Fruit fly (Drosophila melanogaster) whole organism, embryonic: ENCODE data around the gene pcm.

Experiments used
- Atf-2 ChIP-seq: fragments of 200-800 bp; sonication (Bioruptor generic); optimal IDR thresholded peaks from 2 replicates; lab custom pipeline; 2016; ENCODE audit warnings: missing biosample characterization, missing genetic modification characterization
- B-H2 ChIP-seq: fragments of 200-800 bp; sonication (Bioruptor generic); optimal IDR thresholded peaks from 2 replicates; lab custom pipeline; 2018; ENCODE audit warnings: missing biosample characterization, mild to moderate bottlenecking, missing genetic modification characterization
- BEAF-32 ChIP-seq: fragments of 200-800 bp; sonication (Bioruptor generic); optimal IDR thresholded peaks from 3 replicates; lab custom pipeline; 2017; ENCODE audit warnings: missing biosample characterization, missing genetic modification characterization, mild to moderate bottlenecking, moderate library complexity, missing genetic modification reagents
- CG10147 ChIP-seq: fragments of 200-800 bp; sonication (Bioruptor generic); optimal IDR thresholded peaks from 2 replicates; lab custom pipeline; 2019; ENCODE audit warnings: missing biosample characterization, mild to moderate bottlenecking, missing genetic modification characterization, moderate library complexity
- CG10462 ChIP-seq: fragments of 200-800 bp; sonication (Bioruptor generic); optimal IDR thresholded peaks from 2 replicates; lab custom pipeline; 2016; ENCODE audit warnings: missing biosample characterization, missing genetic modification characterization
- CG10979 ChIP-seq: fragments of 200-800 bp; sonication (Bioruptor generic); optimal IDR thresholded peaks from 2 replicates; lab custom pipeline; 2018; ENCODE audit warnings: missing biosample characterization, mild to moderate bottlenecking, missing genetic modification characterization, moderate library complexity
- CG11723 ChIP-seq: fragments of 200-800 bp; sonication (Bioruptor generic); optimal IDR thresholded peaks from 2 replicates; lab custom pipeline; 2017; ENCODE audit warnings: missing biosample characterization, mild to moderate bottlenecking, missing genetic modification characterization
- CG12155 ChIP-seq: fragments of 200-800 bp; sonication (Bioruptor generic); optimal IDR thresholded peaks from 3 replicates; lab custom pipeline; 2016; ENCODE audit warnings: missing biosample characterization, missing genetic modification characterization
- CG12659 ChIP-seq: fragments of 200-800 bp; sonication (Bioruptor generic); optimal IDR thresholded peaks from 3 replicates; lab custom pipeline; 2017; ENCODE audit warnings: mild to moderate bottlenecking, missing biosample characterization, missing genetic modification reagents, missing genetic modification characterization
- CG13287 ChIP-seq: fragments of 200-800 bp; sonication (Bioruptor generic); IDR thresholded peaks from 2 replicates; pipeline ENCODE4 v1.3.6; 2022; ENCODE audit warnings: missing biosample characterization, missing genetic modification characterization; ENCODE audit not compliant: partially characterized antibody
- CG14667 ChIP-seq: fragments of 200-800 bp; sonication (Bioruptor generic); IDR thresholded peaks from 2 replicates; pipeline ENCODE4 v1.3.6; 2022; ENCODE audit warnings: missing biosample characterization, missing genetic modification characterization
- CG1529 ChIP-seq: fragments of 200-800 bp; sonication (Bioruptor generic); optimal IDR thresholded peaks from 3 replicates; lab custom pipeline; 2018; ENCODE audit warnings: missing biosample characterization, missing genetic modification characterization
- CG15514 ChIP-seq: fragments of 200-800 bp; sonication (Bioruptor generic); optimal IDR thresholded peaks from 3 replicates; lab custom pipeline; 2017; ENCODE audit warnings: missing biosample characterization, missing genetic modification characterization, mild to moderate bottlenecking, moderate library complexity, missing genetic modification reagents
- CG1647 ChIP-seq: fragments of 200-800 bp; sonication (Bioruptor generic); optimal IDR thresholded peaks from 3 replicates; lab custom pipeline; 2016; ENCODE audit warnings: missing biosample characterization, missing genetic modification characterization
- CG17328 ChIP-seq: fragments of 200-800 bp; sonication (Bioruptor generic); IDR thresholded peaks from 2 replicates; pipeline ENCODE4 v1.3.6; 2022; ENCODE audit warnings: missing biosample characterization, missing genetic modification characterization
- CG17568 ChIP-seq: fragments of 200-800 bp; sonication (Bioruptor generic); optimal IDR thresholded peaks from 2 replicates; lab custom pipeline; 2018; ENCODE audit warnings: missing biosample characterization, mild to moderate bottlenecking, missing genetic modification characterization, moderate library complexity
- CG17802 ChIP-seq: fragments of 200-800 bp; sonication (Bioruptor generic); optimal IDR thresholded peaks from 2 replicates; lab custom pipeline; 2018; ENCODE audit warnings: missing biosample characterization, mild to moderate bottlenecking, missing genetic modification characterization, moderate library complexity
- CG2116 ChIP-seq: fragments of 200-800 bp; sonication (Bioruptor generic); optimal IDR thresholded peaks from 3 replicates; lab custom pipeline; 2018; ENCODE audit warnings: missing biosample characterization, mild to moderate bottlenecking, missing genetic modification characterization
- CG31441 ChIP-seq: fragments of 200-800 bp; sonication (Bioruptor generic); IDR thresholded peaks from 2 replicates; pipeline ENCODE4 v1.3.6; 2022; ENCODE audit warnings: missing biosample characterization, missing genetic modification characterization
- CG32772 ChIP-seq: fragments of 200-800 bp; sonication (Bioruptor generic); IDR thresholded peaks from 2 replicates; pipeline ENCODE4 v1.3.6; 2022; ENCODE audit warnings: missing biosample characterization, missing genetic modification characterization
- CG4617 ChIP-seq: fragments of 200-800 bp; sonication (Bioruptor generic); optimal IDR thresholded peaks from 3 replicates; lab custom pipeline; 2016; ENCODE audit warnings: missing biosample characterization, missing genetic modification characterization, borderline replicate concordance
- CG5953 ChIP-seq: fragments of 200-800 bp; sonication (Bioruptor generic); IDR thresholded peaks from 2 replicates; pipeline ENCODE4 v1.3.6; 2022; ENCODE audit warnings: missing biosample characterization, missing genetic modification characterization
- CG7987 ChIP-seq: fragments of 200-800 bp; sonication (Bioruptor generic); optimal IDR thresholded peaks from 2 replicates; lab custom pipeline; 2018; ENCODE audit warnings: missing biosample characterization, mild to moderate bottlenecking, missing genetic modification characterization, moderate library complexity
- CG8359 ChIP-seq: fragments of 200-800 bp; sonication (Bioruptor generic); optimal IDR thresholded peaks from 2 replicates; lab custom pipeline; 2017; ENCODE audit warnings: missing biosample characterization, mild to moderate bottlenecking, missing genetic modification characterization, borderline replicate concordance
- Dfd ChIP-seq, 2 experiments: fragments of >200 bp; optimal IDR thresholded peaks; 2 replicates each; lab custom pipeline; 2017; ENCODE audit warnings: missing biosample characterization in 2 of 2, missing genetic modification characterization in 2 of 2
- Elba2 ChIP-seq: fragments of 200-800 bp; sonication (Bioruptor generic); optimal IDR thresholded peaks from 3 replicates; lab custom pipeline; 2016; ENCODE audit warnings: missing biosample characterization, missing genetic modification characterization
- Ets97D ChIP-seq: fragments of 200-800 bp; sonication (Bioruptor generic); optimal IDR thresholded peaks from 3 replicates; lab custom pipeline; 2016; ENCODE audit warnings: missing biosample characterization, missing genetic modification characterization
- HLH54F ChIP-seq: fragments of 200-800 bp; sonication (Bioruptor generic); optimal IDR thresholded peaks from 3 replicates; lab custom pipeline; 2016; ENCODE audit warnings: missing biosample characterization, missing genetic modification characterization
- Hand ChIP-seq: fragments of 200-800 bp; sonication (Bioruptor generic); optimal IDR thresholded peaks from 2 replicates; lab custom pipeline; 2017; ENCODE audit warnings: mild to moderate bottlenecking, missing biosample characterization, missing genetic modification reagents, missing genetic modification characterization
- Opbp ChIP-seq: fragments of 200-800 bp; sonication (Bioruptor generic); IDR thresholded peaks from 3 replicates; pipeline ENCODE4 v1.3.6; 2022; ENCODE audit warnings: missing biosample characterization, missing genetic modification characterization; ENCODE audit not compliant: partially characterized antibody
- Ravus ChIP-seq: fragments of 200-800 bp; sonication (Bioruptor generic); IDR thresholded peaks from 2 replicates; pipeline ENCODE4 v1.3.6; 2022; ENCODE audit warnings: missing biosample characterization, missing genetic modification characterization
- Sin3A ChIP-seq: fragments of >200 bp; optimal IDR thresholded peaks from 2 replicates; lab custom pipeline; 2018
- Sox100B ChIP-seq: fragments of 200-800 bp; sonication (Bioruptor generic); optimal IDR thresholded peaks from 3 replicates; lab custom pipeline; 2018; ENCODE audit warnings: missing biosample characterization, mild to moderate bottlenecking, missing genetic modification characterization
- Sry-δ ChIP-seq: fragments of 200-800 bp; sonication (Bioruptor generic); optimal IDR thresholded peaks from 2 replicates; lab custom pipeline; 2016; ENCODE audit warnings: missing biosample characterization, missing genetic modification characterization
- Stat92E ChIP-seq, 3 experiments: fragments of >200 bp in 2 of 3; fragments of 200-800 bp in 1 of 3; sonication (Bioruptor generic) in 1 of 3; optimal IDR thresholded peaks; 2 replicates each; lab custom pipeline; 2017 to 2019; ENCODE audit warnings: missing biosample characterization in 3 of 3, missing genetic modification characterization in 3 of 3, mild to moderate bottlenecking in 1 of 3, moderate library complexity in 1 of 3
- aop ChIP-seq: fragments of 200-800 bp; sonication (Bioruptor generic); IDR thresholded peaks from 2 replicates; pipeline ENCODE4 v1.3.6; 2022; ENCODE audit warnings: missing biosample characterization, missing genetic modification characterization
- br ChIP-seq: fragments of >200 bp; optimal IDR thresholded peaks from 2 replicates; lab custom pipeline; 2017
- cg ChIP-seq: fragments of 200-800 bp; sonication (Bioruptor generic); optimal IDR thresholded peaks from 3 replicates; lab custom pipeline; 2019; ENCODE audit warnings: missing biosample characterization, mild to moderate bottlenecking, missing genetic modification characterization, moderate library complexity
- crc ChIP-seq: fragments of 200-800 bp; sonication (Bioruptor generic); optimal IDR thresholded peaks from 2 replicates; lab custom pipeline; 2016; ENCODE audit warnings: missing biosample characterization, missing genetic modification characterization
- cwo ChIP-seq: fragments of 200-800 bp; sonication (Bioruptor generic); optimal IDR thresholded peaks from 3 replicates; lab custom pipeline; 2017; ENCODE audit warnings: missing biosample characterization, missing genetic modification characterization, mild to moderate bottlenecking, moderate library complexity, missing genetic modification reagents
- dmrt11E ChIP-seq: fragments of 200-800 bp; sonication (Bioruptor generic); optimal IDR thresholded peaks from 3 replicates; lab custom pipeline; 2018; ENCODE audit warnings: missing biosample characterization, mild to moderate bottlenecking, missing genetic modification characterization, moderate library complexity
- dmrt99B ChIP-seq: fragments of 200-800 bp; sonication (Bioruptor generic); optimal IDR thresholded peaks from 2 replicates; lab custom pipeline; 2018; ENCODE audit warnings: missing biosample characterization, mild to moderate bottlenecking, missing genetic modification characterization, moderate library complexity
- fd102C ChIP-seq: fragments of 200-800 bp; sonication (Bioruptor generic); optimal IDR thresholded peaks from 2 replicates; lab custom pipeline; 2018; ENCODE audit warnings: missing biosample characterization, mild to moderate bottlenecking, missing genetic modification characterization, moderate library complexity
- h ChIP-seq: fragments of >200 bp; optimal IDR thresholded peaks from 2 replicates; lab custom pipeline; 2017
- lilli ChIP-seq: fragments of 200-800 bp; sonication (Bioruptor generic); optimal IDR thresholded peaks from 3 replicates; lab custom pipeline; 2016; ENCODE audit warnings: missing biosample characterization, missing genetic modification characterization
- nmo ChIP-seq: fragments of 200-800 bp; sonication (Bioruptor generic); optimal IDR thresholded peaks from 2 replicates; lab custom pipeline; 2018; ENCODE audit warnings: missing biosample characterization, mild to moderate bottlenecking, missing genetic modification characterization, moderate library complexity
- pfk ChIP-seq: fragments of 200-800 bp; sonication (Bioruptor generic); optimal IDR thresholded peaks from 2 replicates; lab custom pipeline; 2018; ENCODE audit warnings: missing biosample characterization, mild to moderate bottlenecking, missing genetic modification characterization, moderate library complexity
- sc ChIP-seq, 3 experiments: fragments of >200 bp in 2 of 3; fragments of 200-800 bp in 1 of 3; sonication (Bioruptor generic) in 1 of 3; optimal IDR thresholded peaks; 2 replicates in 2 of 3; 3 replicates in 1 of 3; lab custom pipeline; 2017; ENCODE audit warnings: mild to moderate bottlenecking in 1 of 3, missing biosample characterization in 1 of 3, missing genetic modification characterization in 1 of 3, missing genetic modification reagents in 1 of 3
- z ChIP-seq: fragments of 200-800 bp; sonication (Bioruptor generic); IDR thresholded peaks from 3 replicates; pipeline ENCODE4 v1.3.6; 2022; ENCODE audit warnings: missing biosample characterization, missing genetic modification characterization
- zen ChIP-seq: fragments of 200-800 bp; sonication (Bioruptor generic); optimal IDR thresholded peaks from 3 replicates; lab custom pipeline; 2018; ENCODE audit warnings: missing biosample characterization, mild to moderate bottlenecking, missing genetic modification characterization, moderate library complexity

Gene pcm

dm6 chrX:19491984-19492584 is at the start of gene pcm, which contains the start of gene ND-18 (continued):
- TF ChIP-seq Hand (GFP tag; lab: Kevin White, UChicago) (no peak), HLH54F (GFP tag; lab: Kevin White, UChicago) (peak; percentile 5), Dfd (GFP tag; optimal IDR thresholded peaks at IDR 0.05; lab: Kevin White, UChicago) (no peak), CG1529 (GFP tag; lab: Kevin White, UChicago) (no peak), Stat92E (GFP tag; optimal IDR thresholded peaks at IDR 0.05; lab: Kevin White, UChicago) (no peak), Opbp (no peak), CG12659 (GFP tag; lab: Kevin White, UChicago) (peak; percentile 39), zen (peak; percentile 2), Ravus (GFP tag; lab: Robert Waterston, UW) (no peak), CG10462 (GFP tag; lab: Kevin White, UChicago) (no peak), CG5953 (no peak), Sox100B (GFP tag; lab: Kevin White, UChicago) (no peak), dmrt11E (tag; lab: Kevin White, UChicago) (no peak), CG7987 (GFP tag; lab: Kevin White, UChicago) (no peak), CG2116 (peak; percentile 66), CG8359 (GFP tag; lab: Kevin White, UChicago) (no peak), sc (optimal IDR thresholded peaks at IDR 0.05; lab: Kevin White, UChicago) (no peak), sc (GFP tag; optimal IDR thresholded peaks at IDR 0.05; lab: Kevin White, UChicago) (no peak), cwo (no peak), CG15514 (GFP tag; lab: Kevin White, UChicago) (peak; percentile 85), br (no peak), CG10979 (tag; lab: Kevin White, UChicago) (no peak), lilli (GFP tag; lab: Kevin White, UChicago) (peak; percentile 31), pfk (GFP tag; lab: Kevin White, UChicago) (no peak), Sry-δ (GFP tag; lab: Kevin White, UChicago) (peak; percentile 64), B-H2 (GFP tag; lab: Kevin White, UChicago) (no peak), CG4617 (GFP tag; lab: Kevin White, UChicago) (peak; percentile 32), h (no peak), dmrt99B (tag; lab: Kevin White, UChicago) (no peak), CG1647 (GFP tag; lab: Kevin White, UChicago) (no peak), crc (GFP tag; lab: Kevin White, UChicago) (no peak), CG17328 (GFP tag; lab: Robert Waterston, UW) (no peak), fd102C (GFP tag; lab: Kevin White, UChicago) (no peak), BEAF-32 (GFP tag; lab: Kevin White, UChicago) (peak; percentile 65), CG14667 (no peak), Sin3A (peak; percentile 90), CG17802 (tag; lab: Kevin White, UChicago) (no peak), CG13287 (GFP tag; lab: Robert Waterston, UW) (peak; percentile 18; the same call in 1 of the 2 replicates), Ets97D (peak; percentile 38), CG17568 (no peak), CG32772 (GFP tag; lab: Robert Waterston, UW) (no peak), Elba2 (GFP tag; lab: Kevin White, UChicago) (peak; percentile 60), CG31441 (GFP tag; lab: Robert Waterston, UW) (no peak), z (GFP tag; lab: Robert Waterston, UW) (no peak), Atf-2 (GFP tag; lab: Kevin White, UChicago) (no peak), CG10147 (no peak), cg (GFP tag; lab: Kevin White, UChicago) (no peak), CG12155 (GFP tag; lab: Kevin White, UChicago) (no peak), CG11723 (GFP tag; lab: Kevin White, UChicago) (no peak), nmo (GFP tag; lab: Kevin White, UChicago) (peak; percentile 9), aop (GFP tag; lab: Robert Waterston, UW) (no peak)
